Fruit fly (Drosophila melanogaster): Measurements from ENCODE around the gene CG31674.

- peak; percentile 53 for TF ChIP-seq kay (GFP tag; ENCODE audit: borderline replicate concordance)
- no peak for TF ChIP-seq cnc (optimal IDR thresholded peaks at IDR 0.05)
- TF ChIP-seq CG14711 (tag; optimal IDR thresholded peaks at IDR 0.05), result no peak
- TF ChIP-seq CG7101 (tag; optimal IDR thresholded peaks at IDR 0.05), result no peak
- no peak for TF ChIP-seq CG33017 (tag; optimal IDR thresholded peaks at IDR 0.05)
- TF ChIP-seq CG12768 (GFP tag; optimal IDR thresholded peaks at IDR 0.05), result no peak
These were observed 38.5 kb upstream of the CG31674 start for dm6 chr2L:20792521-20792920.

Measured in whole organism, adult.